Fruit fly (Drosophila melanogaster) whole organism, embryonic: Measurements from ENCODE around the gene CG42751.

Experiments used
- CG12071 ChIP-seq: fragments of 200-800 bp; sonication (Bioruptor generic); optimal IDR thresholded peaks from 3 replicates; lab custom pipeline; 2018; ENCODE audit warnings: missing biosample characterization, mild to moderate bottlenecking, missing genetic modification characterization
- CG12744 ChIP-seq: fragments of 200-800 bp; sonication (Bioruptor generic); optimal IDR thresholded peaks from 2 replicates; lab custom pipeline; 2016; ENCODE audit warnings: missing biosample characterization, missing genetic modification characterization
- CG12769 ChIP-seq: fragments of 200-800 bp; sonication (Bioruptor generic); optimal IDR thresholded peaks from 2 replicates; lab custom pipeline; 2019; ENCODE audit warnings: missing biosample characterization, mild to moderate bottlenecking, missing genetic modification characterization, moderate library complexity
- CG15073 ChIP-seq: fragments of 200-800 bp; sonication (Bioruptor generic); optimal IDR thresholded peaks from 2 replicates; lab custom pipeline; 2016; ENCODE audit warnings: missing biosample characterization, missing genetic modification characterization
- CG16863 ChIP-seq: fragments of 200-800 bp; sonication (Bioruptor generic); optimal IDR thresholded peaks from 3 replicates; lab custom pipeline; 2016; ENCODE audit warnings: missing biosample characterization, missing genetic modification characterization
- CG17361 ChIP-seq: fragments of 200-800 bp; sonication (Bioruptor generic); IDR thresholded peaks from 3 replicates; pipeline ENCODE4 v1.3.6; 2022; ENCODE audit warnings: missing biosample characterization, missing genetic modification characterization
- CG18619 ChIP-seq: fragments of 200-800 bp; sonication (Bioruptor generic); optimal IDR thresholded peaks from 3 replicates; lab custom pipeline; 2017; ENCODE audit warnings: missing biosample characterization, mild to moderate bottlenecking, missing genetic modification characterization
- CG18764 ChIP-seq: fragments of 200-800 bp; sonication (Bioruptor generic); optimal IDR thresholded peaks from 3 replicates; lab custom pipeline; 2016; ENCODE audit warnings: missing biosample characterization, missing genetic modification characterization
- CG2120 ChIP-seq: fragments of 200-800 bp; sonication (Bioruptor generic); optimal IDR thresholded peaks from 3 replicates; lab custom pipeline; 2016; ENCODE audit warnings: missing biosample characterization, missing genetic modification characterization
- CG2678 ChIP-seq: fragments of 200-800 bp; sonication (Bioruptor generic); optimal IDR thresholded peaks from 3 replicates; lab custom pipeline; 2019; ENCODE audit warnings: missing biosample characterization, mild to moderate bottlenecking, missing genetic modification characterization, moderate library complexity
- CG31441 ChIP-seq: fragments of 200-800 bp; sonication (Bioruptor generic); IDR thresholded peaks from 2 replicates; pipeline ENCODE4 v1.3.6; 2022; ENCODE audit warnings: missing biosample characterization, missing genetic modification characterization
- CG32532 ChIP-seq: fragments of 200-800 bp; sonication (Bioruptor generic); IDR thresholded peaks from 2 replicates; pipeline ENCODE4 v1.3.6; 2022; ENCODE audit warnings: missing biosample characterization, missing genetic modification characterization
- CG34422 ChIP-seq: fragments of 200-800 bp; sonication (Bioruptor generic); IDR thresholded peaks from 3 replicates; pipeline ENCODE4 v1.3.6; 2022; ENCODE audit warnings: missing biosample characterization, missing genetic modification characterization
- CG5245 ChIP-seq: fragments of 200-800 bp; sonication (Bioruptor generic); optimal IDR thresholded peaks from 3 replicates; lab custom pipeline; 2016; ENCODE audit warnings: missing biosample characterization, missing genetic modification characterization
- CG6765 ChIP-seq: fragments of 200-800 bp; sonication (Bioruptor generic); optimal IDR thresholded peaks from 3 replicates; lab custom pipeline; 2017; ENCODE audit warnings: missing biosample characterization, mild to moderate bottlenecking, missing genetic modification characterization
- CG8944 ChIP-seq: fragments of 200-800 bp; sonication (Bioruptor generic); optimal IDR thresholded peaks from 3 replicates; lab custom pipeline; 2016; ENCODE audit warnings: missing biosample characterization, missing genetic modification characterization
- CG9727 ChIP-seq: fragments of 200-800 bp; sonication (Bioruptor generic); optimal IDR thresholded peaks from 3 replicates; lab custom pipeline; 2017; ENCODE audit warnings: missing biosample characterization, mild to moderate bottlenecking, missing genetic modification characterization
- CoRest ChIP-seq: fragments of 200-800 bp; sonication (Bioruptor generic); optimal IDR thresholded peaks from 3 replicates; lab custom pipeline; 2018; ENCODE audit warnings: missing biosample characterization, mild to moderate bottlenecking, missing genetic modification characterization, moderate library complexity
- Deaf1 ChIP-seq: fragments of 200-800 bp; optimal IDR thresholded peaks from 3 replicates; lab custom pipeline; 2019; ENCODE audit warnings: missing biosample characterization, mild to moderate bottlenecking, missing genetic modification characterization, moderate library complexity
- Dek ChIP-seq: fragments of 200-800 bp; sonication (Bioruptor generic); optimal IDR thresholded peaks from 3 replicates; lab custom pipeline; 2019; ENCODE audit warnings: missing biosample characterization, mild to moderate bottlenecking, missing genetic modification characterization, moderate library complexity
- Ets65A ChIP-seq: fragments of 200-800 bp; sonication (Bioruptor generic); peaks from one replicate; lab custom pipeline; 2016; ENCODE audit warnings: missing biosample characterization, missing genetic modification characterization
- HmgD ChIP-seq: fragments of 200-800 bp; sonication (Bioruptor generic); optimal IDR thresholded peaks from 3 replicates; lab custom pipeline; 2016; ENCODE audit warnings: missing biosample characterization, missing genetic modification characterization
- Mes4 ChIP-seq: fragments of 200-800 bp; sonication (Bioruptor generic); optimal IDR thresholded peaks from 2 replicates; lab custom pipeline; 2016; ENCODE audit warnings: missing biosample characterization, missing genetic modification characterization
- Neu2 ChIP-seq: fragments of 200-800 bp; sonication (Bioruptor generic); optimal IDR thresholded peaks from 3 replicates; lab custom pipeline; 2016; ENCODE audit warnings: missing biosample characterization, missing genetic modification characterization, borderline replicate concordance
- Nf-YB ChIP-seq: fragments of 200-800 bp; sonication (Bioruptor generic); optimal IDR thresholded peaks from 3 replicates; lab custom pipeline; 2019; ENCODE audit warnings: missing biosample characterization, mild to moderate bottlenecking, missing genetic modification characterization, moderate library complexity
- NfI ChIP-seq: fragments of 200-800 bp; sonication (Bioruptor generic); optimal IDR thresholded peaks from 3 replicates; lab custom pipeline; 2018; ENCODE audit warnings: missing biosample characterization, mild to moderate bottlenecking, missing genetic modification characterization, moderate library complexity
- Opbp ChIP-seq: fragments of 200-800 bp; sonication (Bioruptor generic); IDR thresholded peaks from 3 replicates; pipeline ENCODE4 v1.3.6; 2022; ENCODE audit warnings: missing biosample characterization, missing genetic modification characterization; ENCODE audit not compliant: partially characterized antibody
- Scr ChIP-seq: fragments of 200-800 bp; sonication (Bioruptor generic); IDR thresholded peaks from 2 replicates; pipeline ENCODE4 v1.3.6; 2022; ENCODE audit warnings: missing biosample characterization, missing genetic modification characterization; ENCODE audit not compliant: partially characterized antibody
- Sry-β ChIP-seq: fragments of 200-800 bp; sonication (Bioruptor generic); optimal IDR thresholded peaks from 2 replicates; lab custom pipeline; 2018; ENCODE audit warnings: missing biosample characterization, mild to moderate bottlenecking, missing genetic modification characterization, moderate library complexity
- Ssrp ChIP-seq: fragments of 200-800 bp; sonication (Bioruptor generic); optimal IDR thresholded peaks from 2 replicates; lab custom pipeline; 2018; ENCODE audit warnings: missing biosample characterization, mild to moderate bottlenecking, missing genetic modification characterization, moderate library complexity
- Tbp ChIP-seq: fragments of >200 bp; optimal IDR thresholded peaks from 2 replicates; lab custom pipeline; 2018; ENCODE audit warnings: missing biosample characterization, missing genetic modification characterization
- Xrp1 ChIP-seq: fragments of 200-800 bp; sonication (Bioruptor generic); IDR thresholded peaks from 2 replicates; pipeline ENCODE4 v1.3.6; 2022; ENCODE audit warnings: missing biosample characterization, missing genetic modification characterization
- bcd ChIP-seq: fragments of 200-800 bp; sonication (Bioruptor generic); optimal IDR thresholded peaks from 2 replicates; lab custom pipeline; 2017; ENCODE audit warnings: missing biosample characterization, mild to moderate bottlenecking, missing genetic modification characterization
- chm ChIP-seq: fragments of 200-800 bp; sonication (Bioruptor generic); IDR thresholded peaks from 2 replicates; pipeline ENCODE4 v1.3.6; 2022; ENCODE audit warnings: missing biosample characterization, missing genetic modification characterization
- dpn ChIP-seq, 2 experiments: fragments of 200-800 bp; sonication (Bioruptor generic); optimal IDR thresholded peaks; 3 replicates each; lab custom pipeline; 2016; ENCODE audit warnings: missing biosample characterization in 2 of 2, missing genetic modification characterization in 2 of 2
- exex ChIP-seq: fragments of 200-800 bp; sonication (Bioruptor generic); optimal IDR thresholded peaks from 4 replicates; lab custom pipeline; 2018; ENCODE audit warnings: missing biosample characterization, mild to moderate bottlenecking, missing genetic modification characterization, moderate library complexity
- gce ChIP-seq: fragments of 200-800 bp; sonication (Bioruptor generic); IDR thresholded peaks from 3 replicates; pipeline ENCODE4 v1.3.6; 2022; ENCODE audit warnings: missing biosample characterization, missing genetic modification characterization
- gcm ChIP-seq: fragments of 200-800 bp; sonication (Bioruptor generic); optimal IDR thresholded peaks from 2 replicates; lab custom pipeline; 2019; ENCODE audit warnings: missing biosample characterization, mild to moderate bottlenecking, missing genetic modification characterization, moderate library complexity
- gem ChIP-seq: fragments of 200-800 bp; sonication (Bioruptor generic); optimal IDR thresholded peaks from 2 replicates; lab custom pipeline; 2019; ENCODE audit warnings: missing biosample characterization, mild to moderate bottlenecking, missing genetic modification characterization, moderate library complexity
- her ChIP-seq: fragments of 200-800 bp; sonication (Bioruptor generic); optimal IDR thresholded peaks from 2 replicates; lab custom pipeline; 2016; ENCODE audit warnings: missing biosample characterization, missing genetic modification characterization
- lola ChIP-seq, 3 experiments: fragments of >200 bp in 2 of 3; fragments of 200-800 bp in 1 of 3; sonication (Bioruptor generic) in 1 of 3; optimal IDR thresholded peaks; 2 replicates each; lab custom pipeline; 2017 to 2019; ENCODE audit warnings: missing biosample characterization in 3 of 3, missing genetic modification characterization in 3 of 3, mild to moderate bottlenecking in 1 of 3, moderate library complexity in 1 of 3
- mirr ChIP-seq: fragments of 200-800 bp; sonication (Bioruptor generic); optimal IDR thresholded peaks from 3 replicates; lab custom pipeline; 2018; ENCODE audit warnings: missing biosample characterization, mild to moderate bottlenecking, missing genetic modification characterization
- nmo ChIP-seq: fragments of 200-800 bp; sonication (Bioruptor generic); optimal IDR thresholded peaks from 2 replicates; lab custom pipeline; 2018; ENCODE audit warnings: missing biosample characterization, mild to moderate bottlenecking, missing genetic modification characterization, moderate library complexity
- pum ChIP-seq: fragments of 200-800 bp; sonication (Bioruptor generic); optimal IDR thresholded peaks from 2 replicates; lab custom pipeline; 2016; ENCODE audit warnings: missing biosample characterization, missing genetic modification characterization
- rib ChIP-seq: fragments of 200-800 bp; sonication (Bioruptor generic); IDR thresholded peaks from 2 replicates; pipeline ENCODE4 v1.3.6; 2022; ENCODE audit warnings: missing biosample characterization, missing genetic modification characterization
- ro ChIP-seq: fragments of 200-800 bp; sonication (Bioruptor generic); IDR thresholded peaks from 2 replicates; pipeline ENCODE4 v1.3.6; 2022; ENCODE audit warnings: missing biosample characterization, missing genetic modification characterization
- so ChIP-seq: fragments of 200-800 bp; sonication (Bioruptor generic); IDR thresholded peaks from 3 replicates; pipeline ENCODE4 v1.3.6; 2022; ENCODE audit warnings: missing biosample characterization, missing genetic modification characterization
- sqz ChIP-seq: fragments of 200-800 bp; sonication (Bioruptor generic); optimal IDR thresholded peaks from 3 replicates; lab custom pipeline; 2018; ENCODE audit warnings: missing biosample characterization, mild to moderate bottlenecking, missing genetic modification characterization

CG42751 gene

DNA sequence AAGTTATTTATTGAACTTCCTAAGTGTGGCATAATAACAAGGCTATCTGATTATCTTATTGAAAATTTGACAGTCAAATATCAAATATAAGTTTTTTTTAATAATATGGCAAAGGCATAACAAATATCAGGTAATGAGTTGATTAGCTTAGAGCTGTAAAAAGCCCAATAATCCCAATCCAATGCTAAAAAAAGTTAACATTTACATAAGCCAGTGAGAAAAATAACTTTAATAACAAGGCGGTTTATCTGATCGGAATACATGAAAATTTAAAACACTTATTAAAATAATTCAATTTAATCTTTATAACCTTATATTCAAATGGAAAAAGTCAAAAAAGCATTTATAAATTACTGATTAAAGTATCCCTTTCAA lies 44.9 kb upstream of the CG42751 start:
- peak; percentile 62 for TF ChIP-seq Ets65A
- TF ChIP-seq Ssrp = peak; percentile 18
- peak in 1 of 3 experiments; percentile 32 for TF ChIP-seq lola (GFP tag; optimal IDR thresholded peaks at IDR 0.05; lab: Kevin White, UChicago)
- peak; percentile 95 for TF ChIP-seq Sry-β (GFP tag; lab: Kevin White, UChicago)
- no peak for TF ChIP-seq Tbp
- TF ChIP-seq CG9727 (GFP tag; lab: Kevin White, UChicago) = peak; percentile 1
- TF ChIP-seq CG8944 (GFP tag; lab: Kevin White, UChicago) = no peak
- peak; percentile 40 for TF ChIP-seq gem (tag; lab: Kevin White, UChicago)
- TF ChIP-seq CG17361 (GFP tag; lab: Robert Waterston, UW) = peak; percentile 55
- TF ChIP-seq CG12744 (GFP tag; lab: Kevin White, UChicago) = no peak
- TF ChIP-seq CG18619 = peak; percentile 10
- no peak for TF ChIP-seq sqz
- peak; percentile 11; the same call in 1 of the 2 replicates for TF ChIP-seq CG31441
- TF ChIP-seq CG2678 (tag; lab: Kevin White, UChicago) = peak; percentile 16
- peak; percentile 48 for TF ChIP-seq CoRest (tag; lab: Kevin White, UChicago)
- no peak for TF ChIP-seq NfI

DNA sequence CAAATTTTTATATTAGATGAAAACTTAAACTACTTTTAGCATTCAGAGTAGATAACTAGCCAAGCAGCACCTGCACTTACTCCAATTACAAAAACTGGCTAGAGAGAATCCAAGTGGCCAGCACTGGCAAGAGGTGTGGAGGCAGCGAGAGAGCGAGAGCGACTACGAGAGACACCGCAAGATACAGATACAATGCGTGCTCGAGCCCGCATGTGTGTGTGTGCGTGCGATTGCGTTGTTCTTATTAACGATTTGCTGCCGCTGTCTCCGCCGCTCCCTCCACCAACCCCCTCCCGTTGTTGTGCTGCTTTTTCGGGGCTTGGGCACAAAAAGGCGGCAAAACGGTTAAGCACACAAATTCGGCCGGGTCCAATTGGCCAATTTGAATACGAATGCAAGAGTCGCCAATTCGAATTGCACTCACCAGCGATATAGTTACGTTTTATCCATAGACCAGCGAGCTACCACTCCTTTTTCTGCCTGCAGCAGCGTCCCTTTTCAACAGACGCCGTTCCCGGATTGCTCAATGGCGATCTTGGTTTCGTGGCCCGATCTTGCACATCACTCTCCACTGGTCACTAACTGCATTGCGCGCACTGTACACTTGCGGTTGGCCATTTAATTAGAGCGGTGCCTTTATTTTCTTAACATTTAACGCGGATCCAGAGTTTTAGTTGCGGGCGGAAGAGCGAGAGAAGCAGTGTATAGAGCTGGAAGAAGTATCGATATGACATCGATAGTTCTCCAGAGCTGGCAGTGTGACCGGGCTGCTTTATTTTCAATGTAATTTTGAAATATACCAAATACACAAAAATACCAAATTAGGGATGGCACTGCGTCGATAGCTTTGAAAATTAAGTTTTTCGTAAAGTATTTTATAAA lies 44.3 kb upstream of the CG42751 start, which contains the start of gene crol:
Gene crol (minus strand): TSS at position 737 of the 882 bp plus-strand sequence.
- TF ChIP-seq CG18764 (GFP tag; lab: Kevin White, UChicago) (no peak), CG34422 (GFP tag; lab: Robert Waterston, UW) (peak; percentile 93; the same call in 2 of the 3 replicates), Mes4 (no peak), mirr (GFP tag; lab: Kevin White, UChicago) (peak; percentile 55), Opbp (GFP tag; lab: Robert Waterston, UW) (peak; percentile 91), bcd (GFP tag; lab: Kevin White, UChicago) (peak; percentile 0), CG12071 (no peak), gcm (peak; percentile 40), CG17361 (GFP tag; lab: Robert Waterston, UW) (peak; percentile 44; the same call in 1 of the 3 replicates), chm (peak; percentile 68), dpn (GFP tag; optimal IDR thresholded peaks at IDR 0.05; lab: Kevin White, UChicago) (no peak), Xrp1 (GFP tag; lab: Robert Waterston, UW) (peak; percentile 24; the same call in 1 of the 2 replicates), ro (GFP tag; lab: Robert Waterston, UW) (no peak), CG32532 (GFP tag; lab: Robert Waterston, UW) (peak; percentile 54), CG6765 (GFP tag; lab: Kevin White, UChicago) (no peak), Scr (GFP tag; lab: Robert Waterston, UW) (peak; percentile 81), so (GFP tag; lab: Robert Waterston, UW) (0 out of 3 replicates have a peak, but pooled peaks have one; percentile 15), her (GFP tag; lab: Kevin White, UChicago) (no peak), CG5245 (GFP tag; lab: Kevin White, UChicago) (peak; percentile 6), Deaf1 (peak; percentile 93), pum (GFP tag; lab: Kevin White, UChicago) (no peak), CG15073 (GFP tag; lab: Kevin White, UChicago) (no peak), nmo (GFP tag; lab: Kevin White, UChicago) (peak; percentile 50), Neu2 (GFP tag; lab: Kevin White, UChicago) (no peak), rib (GFP tag; lab: Robert Waterston, UW) (0 out of 2 replicates have a peak, but pooled peaks have one; percentile 46), HmgD (GFP tag; lab: Kevin White, UChicago) (no peak), CG12769 (tag; lab: Kevin White, UChicago) (peak; percentile 94), Dek (tag; lab: Kevin White, UChicago) (peak; percentile 40), CG2120 (GFP tag; lab: Kevin White, UChicago) (peak; percentile 40), Nf-YB (GFP tag; lab: Kevin White, UChicago) (peak; percentile 36), exex (tag; lab: Kevin White, UChicago) (peak; percentile 15), gce (GFP tag; lab: Robert Waterston, UW) (no peak), CG16863 (GFP tag; lab: Kevin White, UChicago) (no peak)
